Worm (Caenorhabditis elegans): ENCODE measurements around the gene F15D4.4.
A peak's percentile ranks its signal among the peaks of the same experiment; 100 is the strongest.

DNA sequence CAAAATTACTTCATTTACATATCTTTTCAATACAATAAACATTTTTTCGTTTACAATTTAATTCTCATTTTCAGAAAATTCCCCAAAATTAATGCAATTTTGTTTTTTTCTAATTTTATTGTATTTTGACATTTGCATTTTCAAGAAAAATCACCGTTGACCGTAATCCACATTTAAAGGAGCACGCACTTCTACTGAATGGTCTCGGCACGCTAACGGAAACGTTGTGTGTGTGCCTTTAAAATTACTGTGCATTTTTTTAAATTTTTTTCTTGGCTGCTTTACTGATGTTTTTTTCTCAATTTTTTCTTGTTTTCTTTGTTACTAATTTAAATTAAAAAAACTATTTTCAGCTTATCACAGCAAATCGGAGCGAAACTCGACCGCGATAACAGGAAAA is 17.6 kb upstream of the F15D4.4 start:
- TF ChIP-seq D2030.7 (GFP tag; IDR thresholded peaks at IDR 0.05) (no peak), akir-1 (GFP tag; optimal IDR thresholded peaks at IDR 0.05) (no peak), ztf-3 (GFP tag; optimal IDR thresholded peaks at IDR 0.05) (no peak), efl-1 (GFP tag; optimal IDR thresholded peaks at IDR 0.05) (peak; percentile 43), nhr-90 (tag; optimal IDR thresholded peaks at IDR 0.05) (no peak), F55B11.4 (tag; optimal IDR thresholded peaks at IDR 0.05; ENCODE audit: borderline replicate concordance, insufficient read depth) (no peak), somi-1 (GFP tag; optimal IDR thresholded peaks at IDR 0.05) (no peak), bed-1 (GFP tag; IDR thresholded peaks at IDR 0.05) (no peak)
